Fruit fly (Drosophila melanogaster): Measurements from ENCODE around the gene CG11555.

- TF ChIP-seq psq (optimal IDR thresholded peaks at IDR 0.05) (no peak), EcR (GFP tag; optimal IDR thresholded peaks at IDR 0.05) (no peak), Dll (optimal IDR thresholded peaks at IDR 0.05) (no peak)
These were observed 34.6 kb downstream of the CG11555 start for dm6 chr2L:308194-308706.
